Worm (Caenorhabditis elegans) whole organism, mixed stage, embryonic: ENCODE data around the gene col-169.

ENCODE experiments used
- M03D4.4 ChIP-seq: sonication (generic microtip); optimal IDR thresholded peaks from 2 replicates; lab custom pipeline; 2017; ENCODE audit warnings: mild to moderate bottlenecking, missing genetic modification characterization, missing compliant biosample characterization
- bed-3 ChIP-seq: fragments of 200-800 bp; sonication (Bioruptor generic); optimal IDR thresholded peaks from 3 replicates; lab custom pipeline; 2018; ENCODE audit warnings: mild to moderate bottlenecking, missing genetic modification characterization, moderate library complexity, missing compliant biosample characterization
- blmp-1 ChIP-seq: fragments of 150-350 bp; optimal IDR thresholded peaks from 2 replicates; lab custom pipeline; 2014; ENCODE audit warnings: missing biosample characterization, missing genetic modification characterization
- ceh-39 ChIP-seq: fragments of 150-350 bp; optimal IDR thresholded peaks from 2 replicates; lab custom pipeline; 2014; ENCODE audit warnings: missing biosample characterization, missing genetic modification characterization
- ceh-43 ChIP-seq: fragments of 200-800 bp; sonication (Bioruptor generic); optimal IDR thresholded peaks from 2 replicates; lab custom pipeline; 2018; ENCODE audit warnings: mild to moderate bottlenecking, missing genetic modification characterization, moderate library complexity, missing compliant biosample characterization
- ceh-83 ChIP-seq: fragments of 200-800 bp; sonication (Bioruptor generic); optimal IDR thresholded peaks from 2 replicates; lab custom pipeline; 2018; ENCODE audit warnings: mild to moderate bottlenecking, missing genetic modification characterization, missing compliant biosample characterization
- ces-1 ChIP-seq: fragments of 150-350 bp; optimal IDR thresholded peaks from 2 replicates; lab custom pipeline; 2014; ENCODE audit warnings: missing biosample characterization, missing genetic modification reagents, missing genetic modification characterization
- cnd-1 ChIP-seq: fragments of 200-800 bp; sonication (Bioruptor generic); optimal IDR thresholded peaks from 2 replicates; lab custom pipeline; 2018; ENCODE audit warnings: mild to moderate bottlenecking, missing genetic modification characterization, missing compliant biosample characterization
- drap-1 ChIP-seq: fragments of 200-800 bp; sonication (Bioruptor generic); optimal IDR thresholded peaks from 3 replicates; lab custom pipeline; 2018; ENCODE audit warnings: mild to moderate bottlenecking, missing genetic modification characterization, missing compliant biosample characterization
- elt-1 ChIP-seq: sonication (generic microtip); optimal IDR thresholded peaks from 2 replicates; lab custom pipeline; 2017; ENCODE audit warnings: missing genetic modification characterization, mild to moderate bottlenecking, missing compliant biosample characterization, antibody characterized with exemption, moderate library complexity, borderline replicate concordance; ENCODE audit not compliant: insufficient read depth
- elt-3 ChIP-seq: fragments of 150-350 bp; optimal IDR thresholded peaks from 2 replicates; lab custom pipeline; 2014; ENCODE audit warnings: missing biosample characterization, missing genetic modification characterization
- flh-1 ChIP-seq: fragments of 200-800 bp; sonication (Bioruptor generic); optimal IDR thresholded peaks from 2 replicates; lab custom pipeline; 2018; ENCODE audit warnings: mild to moderate bottlenecking, missing genetic modification characterization, moderate library complexity, missing compliant biosample characterization
- ham-2 ChIP-seq: fragments of 200-800 bp; sonication (Bioruptor generic); optimal IDR thresholded peaks from 2 replicates; lab custom pipeline; 2018; ENCODE audit warnings: mild to moderate bottlenecking, missing genetic modification characterization, missing compliant biosample characterization
- hlh-1 ChIP-seq: fragments of 150-350 bp; optimal IDR thresholded peaks from 2 replicates; lab custom pipeline; 2014; ENCODE audit warnings: missing biosample characterization, missing genetic modification reagents, missing genetic modification characterization
- lin-13 ChIP-seq: fragments of 150-350 bp; optimal IDR thresholded peaks from 2 replicates; lab custom pipeline; 2014; ENCODE audit warnings: missing biosample characterization, missing genetic modification characterization
- lin-32 ChIP-seq: fragments of 200-800 bp; sonication (Bioruptor generic); optimal IDR thresholded peaks from 2 replicates; lab custom pipeline; 2018; ENCODE audit warnings: mild to moderate bottlenecking, missing genetic modification characterization, missing compliant biosample characterization
- lsy-2 ChIP-seq: fragments of 150-350 bp; optimal IDR thresholded peaks from 2 replicates; lab custom pipeline; 2014; ENCODE audit warnings: missing biosample characterization, missing genetic modification characterization
- mab-5 ChIP-seq: fragments of 150-350 bp; optimal IDR thresholded peaks from 2 replicates; lab custom pipeline; 2014; ENCODE audit warnings: missing biosample characterization, missing genetic modification characterization
- mep-1 ChIP-seq: fragments of 150-350 bp; optimal IDR thresholded peaks from 2 replicates; lab custom pipeline; 2017; ENCODE audit warnings: missing biosample characterization, missing genetic modification reagents, missing genetic modification characterization, inconsistent platforms
- mls-2 ChIP-seq: sonication (generic microtip); optimal IDR thresholded peaks from 2 replicates; lab custom pipeline; 2016; ENCODE audit warnings: mild to moderate bottlenecking, missing genetic modification characterization, moderate library complexity, missing compliant biosample characterization
- nhr-12 ChIP-seq: fragments of 150-350 bp; optimal IDR thresholded peaks from 2 replicates; lab custom pipeline; 2014; ENCODE audit warnings: missing biosample characterization, missing genetic modification characterization
- nhr-2 ChIP-seq: fragments of 150-350 bp; optimal IDR thresholded peaks from 2 replicates; lab custom pipeline; 2014; ENCODE audit warnings: missing biosample characterization, missing genetic modification characterization
- nhr-237 ChIP-seq: fragments of 150-350 bp; optimal IDR thresholded peaks from 2 replicates; lab custom pipeline; 2014; ENCODE audit warnings: missing biosample characterization, missing genetic modification characterization
- nhr-28 ChIP-seq: fragments of 150-350 bp; optimal IDR thresholded peaks from 2 replicates; lab custom pipeline; 2014; ENCODE audit warnings: missing biosample characterization, missing genetic modification characterization
- nhr-76 ChIP-seq: sonication (generic microtip); optimal IDR thresholded peaks from 2 replicates; lab custom pipeline; 2017; ENCODE audit warnings: missing biosample characterization, missing genetic modification characterization
- pha-4 ChIP-seq: fragments of 150-350 bp; optimal IDR thresholded peaks from 2 replicates; lab custom pipeline; 2018; ENCODE audit warnings: missing biosample characterization, missing genetic modification reagents, missing genetic modification characterization
- sem-2 ChIP-seq: fragments of 200-800 bp; sonication (Bioruptor generic); optimal IDR thresholded peaks from 2 replicates; lab custom pipeline; 2018; ENCODE audit warnings: mild to moderate bottlenecking, missing genetic modification characterization, missing compliant biosample characterization
- snpc-4 ChIP-seq: fragments of 150-350 bp; optimal IDR thresholded peaks from 2 replicates; lab custom pipeline; 2014; ENCODE audit warnings: missing biosample characterization, missing genetic modification characterization
- sptf-1 ChIP-seq: sonication (generic microtip); optimal IDR thresholded peaks from 2 replicates; lab custom pipeline; 2017; ENCODE audit warnings: mild to moderate bottlenecking, missing genetic modification characterization, moderate library complexity, missing compliant biosample characterization
- tbx-8 ChIP-seq: fragments of 200-800 bp; sonication (Bioruptor generic); optimal IDR thresholded peaks from 2 replicates; lab custom pipeline; 2018; ENCODE audit warnings: mild to moderate bottlenecking, missing genetic modification characterization, moderate library complexity, missing compliant biosample characterization
- unc-120 ChIP-seq: sonication (generic microtip); optimal IDR thresholded peaks from 2 replicates; lab custom pipeline; 2017; ENCODE audit warnings: missing genetic modification characterization, missing compliant biosample characterization; ENCODE audit not compliant: poor library complexity, severe bottlenecking
- unc-39 ChIP-seq: fragments of 150-350 bp; optimal IDR thresholded peaks from 2 replicates; lab custom pipeline; 2014; ENCODE audit warnings: missing biosample characterization, missing genetic modification characterization
- unc-62 ChIP-seq: fragments of 150-350 bp; optimal IDR thresholded peaks from 2 replicates; lab custom pipeline; 2014; ENCODE audit warnings: missing biosample characterization, missing genetic modification reagents, missing genetic modification characterization
- zip-8 ChIP-seq: fragments of 150-350 bp; optimal IDR thresholded peaks from 2 replicates; lab custom pipeline; 2014; ENCODE audit warnings: missing biosample characterization, missing genetic modification characterization
- ztf-11 ChIP-seq: fragments of 150-350 bp; optimal IDR thresholded peaks from 2 replicates; lab custom pipeline; 2014; ENCODE audit warnings: missing biosample characterization, missing genetic modification characterization

The col-169 gene

ce11 chrX:6292812-6293211, 36.1 kb upstream of the col-169 start, which contains the start of gene mom-1:
Gene mom-1 (plus strand): TSS chrX:6293112.
- TF ChIP-seq nhr-2 (tag; lab: Kevin White, UChicago) (peak; percentile 7), ztf-11 (tag; lab: Kevin White, UChicago) (no peak), zip-8 (no peak), snpc-4 (no peak), hlh-1 (tag; lab: Kevin White, UChicago) (peak; percentile 57)

- TF ChIP-seq unc-120 (tag; lab: Kevin White, UChicago) (peak; percentile 89), nhr-76 (tag; lab: Kevin White, UChicago) (peak; percentile 53), pha-4 (peak; percentile 96), mab-5 (tag; lab: Kevin White, UChicago) (peak; percentile 85), lin-13 (tag; lab: Kevin White, UChicago) (peak; percentile 86), lin-32 (peak; percentile 44), ceh-39 (tag; lab: Kevin White, UChicago) (peak; percentile 91), snpc-4 (no peak), blmp-1 (tag; lab: Kevin White, UChicago) (peak; percentile 65), ztf-11 (tag; lab: Kevin White, UChicago) (peak; percentile 95), mls-2 (tag; lab: Kevin White, UChicago) (peak; percentile 88), bed-3 (GFP tag; lab: Kevin White, UChicago) (peak; percentile 42), sem-2 (GFP tag; lab: Kevin White, UChicago) (peak; percentile 9), ham-2 (GFP tag; lab: Kevin White, UChicago) (peak; percentile 71), mep-1 (tag; lab: Kevin White, UChicago) (peak; percentile 99), ces-1 (GFP tag; lab: Kevin White, UChicago) (peak; percentile 99), flh-1 (no peak), sptf-1 (peak; percentile 93), hlh-1 (tag; lab: Kevin White, UChicago) (peak; percentile 85), cnd-1 (tag; lab: Kevin White, UChicago) (peak; percentile 93), M03D4.4 (peak; percentile 76), unc-62 (GFP tag; lab: Kevin White, UChicago) (peak; percentile 91), elt-1 (peak; percentile 43), unc-39 (tag; lab: Kevin White, UChicago) (peak; percentile 96), drap-1 (GFP tag; lab: Kevin White, UChicago) (peak; percentile 97), zip-8 (no peak), nhr-2 (tag; lab: Kevin White, UChicago) (peak; percentile 58), ceh-83 (GFP tag; lab: Kevin White, UChicago) (peak; percentile 39), nhr-237 (tag; lab: Kevin White, UChicago) (peak; percentile 100), ceh-43 (GFP tag; lab: Kevin White, UChicago) (peak; percentile 74), lsy-2 (peak; percentile 88), elt-3 (tag; lab: Kevin White, UChicago) (peak; percentile 96), nhr-12 (tag; lab: Kevin White, UChicago) (peak; percentile 61), nhr-28 (tag; lab: Kevin White, UChicago) (peak; percentile 82), tbx-8 (GFP tag; lab: Kevin White, UChicago) (peak; percentile 29)
- TF ChIP-seq, all 35 proteins: peak for 32
Observed at ce11 chrX:6296402-6296844, 32.5 kb upstream of the col-169 start.

- TF ChIP-seq unc-62 (GFP tag; lab: Kevin White, UChicago) (peak; percentile 28), unc-120 (tag; lab: Kevin White, UChicago) (peak; percentile 62), hlh-1 (tag; lab: Kevin White, UChicago) (peak; percentile 45), blmp-1 (tag; lab: Kevin White, UChicago) (no peak), mab-5 (tag; lab: Kevin White, UChicago) (no peak)
Observed at ce11 chrX:6299641-6300240, 29.2 kb upstream of the col-169 start, which contains the start of gene cest-16. Gene cest-16 (plus strand): TSS chrX:6299942.
